Worm (Caenorhabditis elegans) whole organism, late embryonic: Measurements from ENCODE around the gene syp-1.

Experiments used
- C38D4.7 ChIP-seq: fragments of 200-800 bp; sonication (Bioruptor generic); optimal IDR thresholded peaks from 2 replicates; lab custom pipeline; 2018; ENCODE audit warnings: mild to moderate bottlenecking, missing genetic modification characterization, moderate library complexity, missing compliant biosample characterization
- K02D7.2 ChIP-seq: sonication (generic microtip); optimal IDR thresholded peaks from 2 replicates; lab custom pipeline; 2017; ENCODE audit warnings: mild to moderate bottlenecking, missing genetic modification characterization, missing compliant biosample characterization
- T23F11.4 ChIP-seq: fragments of 200-800 bp; sonication (Bioruptor generic); optimal IDR thresholded peaks from 2 replicates; lab custom pipeline; 2018; ENCODE audit warnings: mild to moderate bottlenecking, missing genetic modification characterization, missing compliant biosample characterization
- Y22D7AL.16 ChIP-seq: sonication (generic microtip); optimal IDR thresholded peaks from 2 replicates; lab custom pipeline; 2016; ENCODE audit warnings: missing genetic modification characterization, missing compliant biosample characterization
- ahr-1 ChIP-seq: sonication (generic microtip); optimal IDR thresholded peaks from 2 replicates; lab custom pipeline; 2016; ENCODE audit warnings: missing genetic modification characterization, missing compliant biosample characterization
- ama-1 ChIP-seq: fragments of 150-350 bp; optimal IDR thresholded peaks from 2 replicates; lab custom pipeline; 2014
- ceh-2 ChIP-seq: sonication (generic microtip); optimal IDR thresholded peaks from 2 replicates; lab custom pipeline; 2016; ENCODE audit warnings: missing genotype, missing genetic modification characterization, missing compliant biosample characterization
- ceh-30 ChIP-seq: fragments of 150-350 bp; optimal IDR thresholded peaks from 2 replicates; lab custom pipeline; 2014; ENCODE audit warnings: missing biosample characterization, missing genetic modification characterization
- ceh-34 ChIP-seq: sonication (generic microtip); optimal IDR thresholded peaks from 2 replicates; lab custom pipeline; 2016; ENCODE audit warnings: mild to moderate bottlenecking, missing genetic modification characterization, missing compliant biosample characterization
- ceh-48 ChIP-seq: sonication (generic microtip); optimal IDR thresholded peaks from 2 replicates; lab custom pipeline; 2016; ENCODE audit warnings: missing genetic modification characterization, inconsistent platforms, missing compliant biosample characterization
- che-1 ChIP-seq: sonication (generic microtip); optimal IDR thresholded peaks from 2 replicates; lab custom pipeline; 2016; ENCODE audit warnings: mild to moderate bottlenecking, missing genetic modification characterization, missing compliant biosample characterization
- elt-2 ChIP-seq: sonication (generic microtip); optimal IDR thresholded peaks from 2 replicates; lab custom pipeline; 2016; ENCODE audit warnings: missing genetic modification reagents, missing genetic modification characterization, missing compliant biosample characterization
- elt-4 ChIP-seq: sonication (generic microtip); optimal IDR thresholded peaks from 2 replicates; lab custom pipeline; 2016; ENCODE audit warnings: missing genetic modification characterization, missing compliant biosample characterization
- ets-4 ChIP-seq: sonication (generic microtip); optimal IDR thresholded peaks from 2 replicates; lab custom pipeline; 2016; ENCODE audit warnings: missing genetic modification characterization, missing compliant biosample characterization
- eyg-1 ChIP-seq: sonication (generic microtip); optimal IDR thresholded peaks from 2 replicates; lab custom pipeline; 2016; ENCODE audit warnings: missing genotype, missing genetic modification characterization, missing compliant biosample characterization
- fkh-10 ChIP-seq: fragments of 150-350 bp; optimal IDR thresholded peaks from 2 replicates; lab custom pipeline; 2014; ENCODE audit warnings: missing biosample characterization, missing genetic modification reagents, missing genetic modification characterization
- fkh-6 ChIP-seq: sonication (generic microtip); optimal IDR thresholded peaks from 2 replicates; lab custom pipeline; 2016; ENCODE audit warnings: missing genetic modification characterization, missing compliant biosample characterization
- gmeb-2 ChIP-seq: sonication (generic microtip); optimal IDR thresholded peaks from 2 replicates; lab custom pipeline; 2016; ENCODE audit warnings: missing genetic modification characterization, inconsistent platforms, missing compliant biosample characterization
- hlh-8 ChIP-seq: sonication (generic microtip); optimal IDR thresholded peaks from 2 replicates; lab custom pipeline; 2016; ENCODE audit warnings: missing genotype, missing genetic modification characterization, missing compliant biosample characterization
- lim-6 ChIP-seq: sonication (generic microtip); optimal IDR thresholded peaks from 2 replicates; lab custom pipeline; 2016; ENCODE audit warnings: missing genetic modification characterization, missing compliant biosample characterization
- lin-11 ChIP-seq: fragments of 200-800 bp; sonication (Bioruptor generic); optimal IDR thresholded peaks from 2 replicates; lab custom pipeline; 2018; ENCODE audit warnings: mild to moderate bottlenecking, missing genetic modification characterization, missing compliant biosample characterization
- madf-2 ChIP-seq: sonication (generic microtip); optimal IDR thresholded peaks from 2 replicates; lab custom pipeline; 2017; ENCODE audit warnings: missing genetic modification characterization, missing compliant biosample characterization
- mec-3 ChIP-seq: sonication (generic microtip); optimal IDR thresholded peaks from 2 replicates; lab custom pipeline; 2016; ENCODE audit warnings: borderline replicate concordance, missing genetic modification characterization, missing compliant biosample characterization
- nfya-1 ChIP-seq: sonication (generic microtip); optimal IDR thresholded peaks from 2 replicates; lab custom pipeline; 2017; ENCODE audit warnings: missing genetic modification characterization, mild to moderate bottlenecking, missing compliant biosample characterization, antibody characterized with exemption, moderate library complexity
- nhr-232 ChIP-seq: sonication (generic microtip); optimal IDR thresholded peaks from 2 replicates; lab custom pipeline; 2016; ENCODE audit warnings: missing genetic modification characterization, missing compliant biosample characterization
- npax-4 ChIP-seq: sonication (generic microtip); optimal IDR thresholded peaks from 2 replicates; lab custom pipeline; 2016; ENCODE audit warnings: missing genetic modification characterization, missing compliant biosample characterization
- pag-3 ChIP-seq: sonication (generic microtip); optimal IDR thresholded peaks from 2 replicates; lab custom pipeline; 2016; ENCODE audit warnings: missing compliant biosample characterization, missing genetic modification characterization, borderline replicate concordance
- pat-9 ChIP-seq: fragments of 200-800 bp; sonication (Bioruptor generic); optimal IDR thresholded peaks from 2 replicates; lab custom pipeline; 2018; ENCODE audit warnings: mild to moderate bottlenecking, missing genetic modification characterization, moderate library complexity, missing compliant biosample characterization
- pha-2 ChIP-seq: sonication (generic microtip); optimal IDR thresholded peaks from 2 replicates; lab custom pipeline; 2017; ENCODE audit warnings: mild to moderate bottlenecking, missing genetic modification characterization, missing compliant biosample characterization
- pha-4 ChIP-seq: fragments of 150-350 bp; optimal IDR thresholded peaks from 2 replicates; lab custom pipeline; 2018; ENCODE audit warnings: missing biosample characterization, missing genetic modification reagents, missing genetic modification characterization
- rnt-1 ChIP-seq: sonication (generic microtip); optimal IDR thresholded peaks from 2 replicates; lab custom pipeline; 2016; ENCODE audit warnings: missing genetic modification characterization, missing compliant biosample characterization
- sox-4 ChIP-seq: sonication (generic microtip); optimal IDR thresholded peaks from 2 replicates; lab custom pipeline; 2017; ENCODE audit warnings: mild to moderate bottlenecking, missing genetic modification characterization, inconsistent platforms, missing compliant biosample characterization
- tbx-2 ChIP-seq: sonication (generic microtip); optimal IDR thresholded peaks from 2 replicates; lab custom pipeline; 2016; ENCODE audit warnings: missing genetic modification characterization, missing compliant biosample characterization
- ttx-3 ChIP-seq: sonication (generic microtip); optimal IDR thresholded peaks from 2 replicates; lab custom pipeline; 2016; ENCODE audit warnings: missing genetic modification reagents, missing genetic modification characterization, missing compliant biosample characterization
- zip-5 ChIP-seq: sonication (generic microtip); optimal IDR thresholded peaks from 2 replicates; lab custom pipeline; 2016; ENCODE audit warnings: missing genetic modification characterization, missing compliant biosample characterization
- ztf-16 ChIP-seq: sonication (generic microtip); optimal IDR thresholded peaks from 2 replicates; lab custom pipeline; 2017; ENCODE audit warnings: missing genetic modification characterization, missing compliant biosample characterization

syp-1 gene

DNA sequence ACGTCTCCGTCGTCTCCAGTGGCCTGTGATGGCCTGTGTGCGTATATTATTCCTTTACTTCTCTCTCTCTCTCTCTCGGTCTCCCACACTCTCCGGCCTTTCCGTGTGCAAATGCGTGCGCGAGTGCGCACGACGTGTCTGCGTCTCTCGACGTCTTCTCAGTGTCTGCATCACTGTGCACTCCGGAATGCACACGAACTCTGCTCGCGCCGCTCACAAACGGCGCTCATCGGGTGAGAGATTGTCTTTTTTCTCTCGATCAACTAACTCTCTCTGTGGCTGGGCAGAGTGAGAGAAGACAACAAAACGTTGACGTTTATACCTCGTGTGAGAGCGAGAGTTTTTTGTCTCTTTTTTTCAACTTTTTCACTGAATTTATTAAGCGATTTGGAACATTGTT, 48.1 kb upstream of the syp-1 start (continued):
- TF ChIP-seq tbx-2 (tag; lab: Kevin White, UChicago) (peak; percentile 83), ttx-3 (tag; lab: Kevin White, UChicago) (no peak), elt-2 (tag; lab: Kevin White, UChicago) (peak; percentile 56), ceh-48 (tag; lab: Kevin White, UChicago) (no peak), zip-5 (no peak), ceh-2 (peak; percentile 62), ceh-34 (tag; lab: Kevin White, UChicago) (peak; percentile 65), fkh-10 (GFP tag; lab: Kevin White, UChicago) (no peak), elt-4 (tag; lab: Kevin White, UChicago) (no peak), pag-3 (no peak), ceh-30 (tag; lab: Kevin White, UChicago) (peak; percentile 47), K02D7.2 (tag; lab: Kevin White, UChicago) (no peak), ahr-1 (no peak), Y22D7AL.16 (tag; lab: Kevin White, UChicago) (no peak), pha-2 (tag; lab: Kevin White, UChicago) (peak; percentile 50), pat-9 (tag; lab: Kevin White, UChicago) (no peak), T23F11.4 (GFP tag; lab: Kevin White, UChicago) (no peak), hlh-8 (tag; lab: Kevin White, UChicago) (peak; percentile 32), npax-4 (no peak), ztf-16 (tag; lab: Kevin White, UChicago) (peak; percentile 53), che-1 (no peak), gmeb-2 (no peak), lim-6 (tag; lab: Kevin White, UChicago) (peak; percentile 41), nfya-1 (tag; lab: Kevin White, UChicago) (peak; percentile 92), sox-4 (no peak), lin-11 (tag; lab: Kevin White, UChicago) (no peak)

DNA sequence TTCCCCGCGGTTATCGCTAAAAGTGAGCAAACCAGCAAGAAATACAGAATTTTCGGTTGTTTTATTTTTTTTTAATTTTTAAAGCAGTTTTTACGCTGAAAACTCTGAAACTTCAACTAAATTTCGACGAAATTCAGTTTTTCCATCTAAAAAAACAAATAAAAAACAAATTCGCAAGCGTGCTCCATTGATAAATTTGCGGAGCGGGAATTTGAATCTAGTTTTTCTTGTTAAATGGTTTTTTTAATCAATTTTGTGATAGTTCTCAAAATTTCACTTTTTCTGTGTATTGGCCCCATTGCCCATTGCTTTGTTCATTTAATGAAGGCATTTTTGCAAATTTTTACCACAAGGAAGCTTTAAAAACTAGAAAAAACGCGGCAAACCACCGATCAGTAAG, 47.3 kb upstream of the syp-1 start:
- TF ChIP-seq lin-11 (tag; lab: Kevin White, UChicago) (no peak), rnt-1 (tag; lab: Kevin White, UChicago) (no peak)
- TF ChIP-seq, all 69 proteins: peak for 0

ce11 chrV:16357253-16357652, 46.8 kb upstream of the syp-1 start, which contains the start of gene pptr-1:
Gene pptr-1 (plus strand): TSS chrV:16357521.
- peak; percentile 1 for TF ChIP-seq ceh-48 (tag; lab: Kevin White, UChicago)
- no peak for TF ChIP-seq pat-9 (tag; lab: Kevin White, UChicago)
- TF ChIP-seq elt-2 (tag; lab: Kevin White, UChicago) = peak; percentile 65

DNA sequence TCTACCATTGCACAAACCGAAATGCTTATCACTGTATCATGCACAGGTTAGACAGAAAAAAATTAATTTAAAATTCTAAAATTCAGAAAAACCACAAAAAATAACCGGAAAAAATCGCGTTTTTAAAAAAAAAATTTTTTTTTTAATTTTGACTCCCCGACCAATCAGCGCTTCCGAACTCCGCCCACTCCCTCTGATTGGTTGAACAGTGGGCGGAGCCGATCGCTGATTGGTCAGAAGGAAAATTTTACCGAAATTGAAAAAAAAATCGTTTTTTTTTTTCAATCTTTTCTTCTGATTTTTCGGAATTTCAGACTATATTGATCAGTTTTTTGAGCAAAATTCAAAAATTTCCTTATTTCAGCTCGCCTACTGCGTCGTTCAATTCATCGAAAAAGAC, 42.7 kb upstream of the syp-1 start:
- TF ChIP-seq fkh-6 (no peak), pat-9 (tag; lab: Kevin White, UChicago) (no peak), pha-4 (tag; lab: Kevin White, UChicago) (no peak), nfya-1 (tag; lab: Kevin White, UChicago) (peak; percentile 99)

ce11 chrV:16367575-16367974, 36.5 kb upstream of the syp-1 start, which contains the start of gene W08G11.3:
Gene W08G11.3 (plus strand): TSS chrV:16367681.
- peak; percentile 53 for TF ChIP-seq ama-1 (lab: Kevin White, UChicago)
- no peak for TF ChIP-seq madf-2 (tag; lab: Kevin White, UChicago)

ce11 chrV:16368143-16368542, 35.9 kb upstream of the syp-1 start:
- TF ChIP-seq mec-3 (tag; lab: Kevin White, UChicago) (no peak), ama-1 (lab: Kevin White, UChicago) (no peak), ets-4 (tag; lab: Kevin White, UChicago) (no peak), C38D4.7 (no peak), ttx-3 (tag; lab: Kevin White, UChicago) (no peak), eyg-1 (no peak), nhr-232 (tag; lab: Kevin White, UChicago) (no peak), elt-4 (tag; lab: Kevin White, UChicago) (no peak), elt-2 (tag; lab: Kevin White, UChicago) (no peak), zip-5 (no peak), ceh-30 (tag; lab: Kevin White, UChicago) (no peak), madf-2 (tag; lab: Kevin White, UChicago) (no peak), ztf-16 (tag; lab: Kevin White, UChicago) (no peak)
